Worm (Caenorhabditis elegans) whole organism, L2 larva: Measurements from ENCODE around the gene Y57A10A.8.

Experiments used
- R02D3.7 ChIP-seq: fragments of 150-350 bp; optimal IDR thresholded peaks from 2 replicates; lab custom pipeline; 2014; ENCODE audit warnings: missing biosample characterization, missing genetic modification characterization
- ama-1 ChIP-seq: fragments of 150-350 bp; optimal IDR thresholded peaks from 2 replicates; lab custom pipeline; 2018; ENCODE audit warnings: inconsistent platforms
- lin-13 ChIP-seq: fragments of 150-350 bp; optimal IDR thresholded peaks from 2 replicates; lab custom pipeline; 2014; ENCODE audit warnings: missing biosample characterization, missing genetic modification reagents, missing genetic modification characterization
- nhr-23 ChIP-seq: fragments of 150-350 bp; optimal IDR thresholded peaks from 2 replicates; lab custom pipeline; 2014; ENCODE audit warnings: missing biosample characterization, missing genetic modification reagents, missing genetic modification characterization
- unc-62 ChIP-seq: fragments of 150-350 bp; optimal IDR thresholded peaks from 2 replicates; lab custom pipeline; 2014; ENCODE audit warnings: missing biosample characterization, missing genetic modification reagents, missing genetic modification characterization
- zag-1 ChIP-seq: fragments of 150-350 bp; optimal IDR thresholded peaks from 2 replicates; lab custom pipeline; 2014; ENCODE audit warnings: missing biosample characterization, missing genetic modification characterization

- TF ChIP-seq zag-1, result no peak
- TF ChIP-seq nhr-23 (tag; lab: Kevin White, UChicago), result no peak
- TF ChIP-seq lin-13 (GFP tag; lab: Kevin White, UChicago), result no peak
- no peak for TF ChIP-seq ama-1 (lab: Kevin White, UChicago)
- no peak for TF ChIP-seq R02D3.7
- no peak for TF ChIP-seq unc-62 (GFP tag; lab: Kevin White, UChicago)
Observed at ce11 chrII:12204617-12205016, 40.0 kb downstream of the Y57A10A.8 start.
